Worm (Caenorhabditis elegans) whole organism, L3 larva: ENCODE results near the gene W02B12.12.

Experiments used
- R02D3.7 ChIP-seq: fragments of 150-350 bp; optimal IDR thresholded peaks from 2 replicates; lab custom pipeline; 2014; ENCODE audit warnings: missing biosample characterization, missing genetic modification characterization
- ZK546.5 ChIP-seq: sonication (generic microtip); optimal IDR thresholded peaks from 2 replicates; lab custom pipeline; 2017; ENCODE audit warnings: missing biosample characterization, missing genetic modification characterization
- ama-1 ChIP-seq: fragments of 150-350 bp; optimal IDR thresholded peaks from 2 replicates; lab custom pipeline; 2018
- ceh-28 ChIP-seq: fragments of 150-350 bp; optimal IDR thresholded peaks from 2 replicates; lab custom pipeline; 2014; ENCODE audit warnings: missing biosample characterization, missing genetic modification reagents, missing genetic modification characterization
- ceh-82 ChIP-seq: fragments of 150-350 bp; optimal IDR thresholded peaks from 2 replicates; lab custom pipeline; 2014; ENCODE audit warnings: missing biosample characterization, missing genetic modification characterization
- ceh-9 ChIP-seq: sonication (generic microtip); optimal IDR thresholded peaks from 2 replicates; lab custom pipeline; 2018; ENCODE audit warnings: missing biosample characterization, missing genetic modification characterization
- daf-12 ChIP-seq: fragments of 150-350 bp; optimal IDR thresholded peaks from 2 replicates; lab custom pipeline; 2014; ENCODE audit warnings: missing biosample characterization, missing genetic modification reagents, missing genetic modification characterization
- egl-27 ChIP-seq: sonication (generic microtip); optimal IDR thresholded peaks from 4 replicates; lab custom pipeline; 2017; ENCODE audit warnings: missing biosample characterization, missing genetic modification reagents, missing genetic modification characterization
- egl-5 ChIP-seq: fragments of 150-350 bp; optimal IDR thresholded peaks from 2 replicates; lab custom pipeline; 2017; ENCODE audit warnings: missing biosample characterization, missing genetic modification reagents, missing genetic modification characterization, inconsistent platforms
- elt-1 ChIP-seq: fragments of 150-350 bp; optimal IDR thresholded peaks from 2 replicates; lab custom pipeline; 2014; ENCODE audit warnings: missing biosample characterization, missing genetic modification characterization
- elt-2 ChIP-seq: sonication (generic microtip); optimal IDR thresholded peaks from 2 replicates; lab custom pipeline; 2016; ENCODE audit warnings: missing genetic modification reagents, mild to moderate bottlenecking, missing genetic modification characterization, missing compliant biosample characterization
- elt-3 ChIP-seq, 3 experiments: fragments of 150-350 bp in 1 of 3; sonication (generic microtip) in 2 of 3; optimal IDR thresholded peaks; 2 replicates in 2 of 3; 4 replicates in 1 of 3; lab custom pipeline; 2014 to 2017; ENCODE audit warnings: missing biosample characterization in 3 of 3, missing genetic modification characterization in 3 of 3
- eor-1 ChIP-seq, 2 experiments: fragments of 150-350 bp; optimal IDR thresholded peaks; 2 replicates each; lab custom pipeline; 2014 to 2018; ENCODE audit warnings: missing biosample characterization in 2 of 2, missing genetic modification characterization in 2 of 2
- fkh-10 ChIP-seq: sonication (generic microtip); optimal IDR thresholded peaks from 2 replicates; lab custom pipeline; 2017; ENCODE audit warnings: missing biosample characterization, missing genetic modification reagents, missing genetic modification characterization
- fos-1 ChIP-seq: fragments of 150-350 bp; optimal IDR thresholded peaks from 2 replicates; lab custom pipeline; 2014; ENCODE audit warnings: missing biosample characterization, missing genetic modification characterization
- lin-15B ChIP-seq: fragments of 150-350 bp; optimal IDR thresholded peaks from 2 replicates; lab custom pipeline; 2014; ENCODE audit warnings: missing biosample characterization, missing genetic modification characterization
- lin-39 ChIP-seq: fragments of 150-350 bp; optimal IDR thresholded peaks from 2 replicates; lab custom pipeline; 2018; ENCODE audit warnings: missing biosample characterization, missing genetic modification reagents, missing genetic modification characterization
- lsy-12 ChIP-seq: sonication (generic microtip); optimal IDR thresholded peaks from 2 replicates; lab custom pipeline; 2016; ENCODE audit warnings: mild to moderate bottlenecking, missing genetic modification characterization, missing compliant biosample characterization
- mdl-1 ChIP-seq: fragments of 150-350 bp; optimal IDR thresholded peaks from 2 replicates; lab custom pipeline; 2014; ENCODE audit warnings: missing biosample characterization, missing genetic modification characterization
- mml-1 ChIP-seq: fragments of 150-350 bp; sonication (generic microtip); optimal IDR thresholded peaks from 3 replicates; lab custom pipeline; 2014; ENCODE audit warnings: missing biosample characterization, missing genetic modification characterization
- nfya-1 ChIP-seq: sonication (generic microtip); optimal IDR thresholded peaks from 2 replicates; lab custom pipeline; 2017; ENCODE audit warnings: missing genetic modification characterization, mild to moderate bottlenecking, missing compliant biosample characterization, antibody characterized with exemption, moderate library complexity; ENCODE audit not compliant: insufficient read depth
- nhr-11 ChIP-seq: fragments of 150-350 bp; optimal IDR thresholded peaks from 2 replicates; lab custom pipeline; 2014; ENCODE audit warnings: missing biosample characterization, missing genetic modification characterization
- nhr-12 ChIP-seq: fragments of 150-350 bp; optimal IDR thresholded peaks from 2 replicates; lab custom pipeline; 2014; ENCODE audit warnings: missing biosample characterization, missing genetic modification characterization
- nhr-23 ChIP-seq: fragments of 150-350 bp; optimal IDR thresholded peaks from 2 replicates; lab custom pipeline; 2014; ENCODE audit warnings: missing biosample characterization, missing genetic modification reagents, missing genetic modification characterization
- nhr-237 ChIP-seq: fragments of 150-350 bp; optimal IDR thresholded peaks from 2 replicates; lab custom pipeline; 2014; ENCODE audit warnings: missing biosample characterization, missing genetic modification characterization
- nhr-28 ChIP-seq: fragments of 150-350 bp; optimal IDR thresholded peaks from 2 replicates; lab custom pipeline; 2014; ENCODE audit warnings: missing biosample characterization, missing genetic modification characterization
- nhr-76 ChIP-seq: fragments of 150-350 bp; sonication (generic microtip); optimal IDR thresholded peaks from 5 replicates; lab custom pipeline; 2014; ENCODE audit warnings: missing biosample characterization, missing genetic modification characterization
- nhr-77 ChIP-seq: fragments of 150-350 bp; optimal IDR thresholded peaks from 2 replicates; lab custom pipeline; 2014; ENCODE audit warnings: missing biosample characterization, missing genetic modification characterization
- pqm-1 ChIP-seq: fragments of 150-350 bp; optimal IDR thresholded peaks from 2 replicates; lab custom pipeline; 2017; ENCODE audit warnings: missing biosample characterization, missing genetic modification characterization, inconsistent platforms
- sea-2 ChIP-seq: fragments of 150-350 bp; sonication (generic microtip); optimal IDR thresholded peaks from 4 replicates; lab custom pipeline; 2014; ENCODE audit warnings: missing biosample characterization, missing genetic modification reagents, missing genetic modification characterization
- skn-1 ChIP-seq: fragments of 150-350 bp; optimal IDR thresholded peaks from 2 replicates; lab custom pipeline; 2014; ENCODE audit warnings: missing biosample characterization, missing genetic modification characterization
- snpc-4 ChIP-seq: fragments of 150-350 bp; optimal IDR thresholded peaks from 2 replicates; lab custom pipeline; 2014; ENCODE audit warnings: missing biosample characterization, missing genetic modification characterization
- tbx-2 ChIP-seq: sonication (generic microtip); optimal IDR thresholded peaks from 2 replicates; lab custom pipeline; 2016; ENCODE audit warnings: mild to moderate bottlenecking, missing genetic modification characterization, missing compliant biosample characterization
- unc-39 ChIP-seq: sonication (generic microtip); optimal IDR thresholded peaks from 4 replicates; lab custom pipeline; 2017; ENCODE audit warnings: missing biosample characterization, missing genetic modification characterization
- unc-62 ChIP-seq: fragments of 150-350 bp; sonication (generic microtip); optimal IDR thresholded peaks from 4 replicates; lab custom pipeline; 2014; ENCODE audit warnings: missing biosample characterization, missing genetic modification reagents, missing genetic modification characterization
- ztf-11 ChIP-seq: fragments of 150-350 bp; optimal IDR thresholded peaks from 2 replicates; lab custom pipeline; 2014; ENCODE audit warnings: missing biosample characterization, missing genetic modification characterization
- ztf-4 ChIP-seq: fragments of 150-350 bp; optimal IDR thresholded peaks from 2 replicates; lab custom pipeline; 2014; ENCODE audit warnings: missing biosample characterization, missing genetic modification characterization

Gene W02B12.12

ce11 chrII:11453025-11453424 is 26.0 kb downstream of the W02B12.12 start, which contains the start of gene rsp-1 (continued):
- TF ChIP-seq eor-1 (tag; optimal IDR thresholded peaks at IDR 0.05; lab: Kevin White, UChicago), result no peak
- peak; percentile 90 for TF ChIP-seq lin-15B (tag; lab: Kevin White, UChicago)
- no peak for TF ChIP-seq ztf-11 (tag; lab: Kevin White, UChicago)
- TF ChIP-seq egl-5 (tag; lab: Kevin White, UChicago), result peak; percentile 85
- no peak for TF ChIP-seq ama-1 (lab: Kevin White, UChicago)
- no peak for TF ChIP-seq fkh-10
- TF ChIP-seq elt-3 (tag; optimal IDR thresholded peaks at IDR 0.05; lab: Kevin White, UChicago), result no peak
- peak; percentile 26 for TF ChIP-seq elt-1 (tag; lab: Kevin White, UChicago)
- TF ChIP-seq mdl-1 (tag; lab: Kevin White, UChicago), result no peak
- peak; percentile 45 for TF ChIP-seq skn-1
- peak; percentile 28 for TF ChIP-seq ceh-82 (tag; lab: Kevin White, UChicago)
- TF ChIP-seq lsy-12 (tag; lab: Kevin White, UChicago), result peak; percentile 89
- TF ChIP-seq snpc-4 (tag; lab: Kevin White, UChicago), result peak; percentile 90
- no peak for TF ChIP-seq ceh-9
- peak; percentile 88 for TF ChIP-seq nfya-1
- TF ChIP-seq nhr-12, result no peak
- TF ChIP-seq ztf-4 (tag; lab: Kevin White, UChicago), result peak; percentile 50
- TF ChIP-seq nhr-237 (tag; lab: Kevin White, UChicago), result no peak
- TF ChIP-seq R02D3.7 (tag; lab: Kevin White, UChicago), result peak; percentile 85
- TF ChIP-seq lin-39 (tag; lab: Kevin White, UChicago), result peak; percentile 95
- TF ChIP-seq unc-62 (GFP tag; lab: Kevin White, UChicago), result no peak
- TF ChIP-seq nhr-28 (tag; lab: Kevin White, UChicago), result no peak
- TF ChIP-seq tbx-2 (tag; lab: Kevin White, UChicago), result peak; percentile 74
- peak; percentile 96 for TF ChIP-seq nhr-23 (tag; lab: Kevin White, UChicago)
- peak; percentile 84 for TF ChIP-seq pqm-1
- no peak for TF ChIP-seq ZK546.5 (tag; lab: Kevin White, UChicago)

ce11 chrII:11452498-11453005 is 26.4 kb downstream of the W02B12.12 start, which contains the start of gene rsp-2:
rsp-2 (minus strand) TSS chrII:11452955.
- TF ChIP-seq nhr-76 (tag; lab: Kevin White, UChicago), result no peak
- no peak for TF ChIP-seq unc-62 (GFP tag; lab: Kevin White, UChicago)
- TF ChIP-seq unc-39, result no peak
- TF ChIP-seq lin-15B (tag; lab: Kevin White, UChicago), result no peak
- TF ChIP-seq fos-1 (tag; lab: Kevin White, UChicago), result no peak
- TF ChIP-seq nhr-28 (tag; lab: Kevin White, UChicago), result no peak
- no peak for TF ChIP-seq snpc-4 (tag; lab: Kevin White, UChicago)
- no peak for TF ChIP-seq tbx-2 (tag; lab: Kevin White, UChicago)
- no peak for TF ChIP-seq ztf-11 (tag; lab: Kevin White, UChicago)
- no peak for TF ChIP-seq pqm-1
- TF ChIP-seq nhr-77 (tag; lab: Kevin White, UChicago), result no peak
- TF ChIP-seq nfya-1, result no peak
- no peak for TF ChIP-seq ceh-9
- no peak for TF ChIP-seq mml-1
- TF ChIP-seq egl-5 (tag; lab: Kevin White, UChicago), result no peak
- TF ChIP-seq egl-27, result no peak
- TF ChIP-seq daf-12 (tag; lab: Kevin White, UChicago), result no peak

ce11 chrII:11451738-11452137 is 27.2 kb downstream of the W02B12.12 start:
- TF ChIP-seq tbx-2 (tag; lab: Kevin White, UChicago), result no peak
- no peak for TF ChIP-seq fkh-10
- TF ChIP-seq eor-1 (tag; optimal IDR thresholded peaks at IDR 0.05; lab: Kevin White, UChicago), result no peak
- TF ChIP-seq egl-5 (tag; lab: Kevin White, UChicago), result no peak
- no peak for TF ChIP-seq nfya-1
- no peak for TF ChIP-seq elt-2 (tag; lab: Kevin White, UChicago)
- TF ChIP-seq lin-15B (tag; lab: Kevin White, UChicago), result no peak
- no peak for TF ChIP-seq nhr-11 (tag; lab: Kevin White, UChicago)
- no peak for TF ChIP-seq nhr-237 (tag; lab: Kevin White, UChicago)
- no peak for TF ChIP-seq sea-2 (GFP tag; lab: Kevin White, UChicago)
- TF ChIP-seq fos-1 (tag; lab: Kevin White, UChicago), result no peak
- TF ChIP-seq nhr-28 (tag; lab: Kevin White, UChicago), result no peak
- no peak for TF ChIP-seq ceh-28 (tag; lab: Kevin White, UChicago)
- no peak for TF ChIP-seq ceh-9
- no peak for TF ChIP-seq nhr-23 (tag; lab: Kevin White, UChicago)
- no peak for TF ChIP-seq pqm-1
- TF ChIP-seq skn-1, result no peak
- no peak for TF ChIP-seq snpc-4 (tag; lab: Kevin White, UChicago)
